Worm (Caenorhabditis elegans) whole organism, L4 larva: Measurements from ENCODE around the gene T24A6.7.
"Not testable (repeated sequence)": the region's sequence is repeated elsewhere in the genome, so short reads cannot be mapped to it uniquely, and the experiment has no call there.

Experiments
- F26F4.8 ChIP-seq: fragments of 200-800 bp; sonication (Bioruptor generic); conservative IDR thresholded peaks from 2 replicates; pipeline ENCODE4 v1.3.6; 2022; ENCODE audit warnings: missing genetic modification characterization, missing compliant biosample characterization
- Y5F2A.4 ChIP-seq: fragments of 200-800 bp; sonication (Bioruptor generic); optimal IDR thresholded peaks from 2 replicates; lab custom pipeline; 2018; ENCODE audit warnings: mild to moderate bottlenecking, missing genetic modification characterization, missing compliant biosample characterization
- ZK337.2 ChIP-seq: fragments of 200-800 bp; sonication (Bioruptor generic); IDR thresholded peaks from 2 replicates; pipeline ENCODE4 v1.3.6; 2022; ENCODE audit warnings: missing genetic modification reagents, missing genetic modification characterization, missing compliant biosample characterization
- aha-1 ChIP-seq: fragments of 150-350 bp; peaks from one replicate; lab custom pipeline; 2014; ENCODE audit warnings: missing biosample characterization, missing genetic modification characterization
- aly-2 ChIP-seq: sonication (generic microtip); optimal IDR thresholded peaks from 2 replicates; lab custom pipeline; 2018; ENCODE audit warnings: missing biosample characterization, missing genetic modification characterization
- ama-1 ChIP-seq: fragments of 150-350 bp; optimal IDR thresholded peaks from 2 replicates; lab custom pipeline; 2014; ENCODE audit warnings: inconsistent platforms, mixed read lengths
- cey-2 ChIP-seq: sonication (generic microtip); optimal IDR thresholded peaks from 3 replicates; lab custom pipeline; 2017; ENCODE audit warnings: missing genetic modification characterization, mild to moderate bottlenecking, missing compliant biosample characterization, antibody characterized with exemption, borderline replicate concordance; ENCODE audit not compliant: insufficient read depth
- dmd-6 ChIP-seq: fragments of 200-800 bp; sonication (Bioruptor generic); IDR thresholded peaks from 2 replicates; pipeline ENCODE4 v1.3.6; 2022; ENCODE audit warnings: missing genetic modification reagents, missing genetic modification characterization, missing compliant biosample characterization
- dmd-8 ChIP-seq: fragments of 200-800 bp; sonication (Bioruptor generic); IDR thresholded peaks from 2 replicates; pipeline ENCODE4 v1.3.6; 2022; ENCODE audit warnings: missing genetic modification characterization, missing compliant biosample characterization
- fkh-10 ChIP-seq: fragments of 150-350 bp; optimal IDR thresholded peaks from 2 replicates; lab custom pipeline; 2014; ENCODE audit warnings: missing biosample characterization, missing genetic modification reagents, missing genetic modification characterization
- gei-8 ChIP-seq: fragments of 200-800 bp; sonication (Bioruptor generic); optimal IDR thresholded peaks from 2 replicates; lab custom pipeline; 2018; ENCODE audit warnings: mild to moderate bottlenecking, missing genetic modification characterization, missing compliant biosample characterization
- hlh-11 ChIP-seq: fragments of 200-800 bp; sonication (Bioruptor generic); optimal IDR thresholded peaks from 2 replicates; lab custom pipeline; 2018; ENCODE audit warnings: mild to moderate bottlenecking, missing genetic modification characterization, missing compliant biosample characterization
- hlh-30 ChIP-seq: sonication (generic microtip); optimal IDR thresholded peaks from 2 replicates; lab custom pipeline; 2017; ENCODE audit warnings: antibody characterized with exemption, mild to moderate bottlenecking, missing genetic modification characterization, missing compliant biosample characterization; ENCODE audit not compliant: insufficient read depth
- hmg-1.1 ChIP-seq: fragments of 200-800 bp; sonication (Bioruptor generic); IDR thresholded peaks from 2 replicates; pipeline ENCODE4 v1.3.6; 2022; ENCODE audit warnings: missing genetic modification reagents, missing genetic modification characterization, missing compliant biosample characterization
- jun-1 ChIP-seq: fragments of 150-350 bp; optimal IDR thresholded peaks from 2 replicates; lab custom pipeline; 2014; ENCODE audit warnings: missing biosample characterization, missing genetic modification reagents, missing genetic modification characterization
- lir-3 ChIP-seq: sonication (generic microtip); optimal IDR thresholded peaks from 2 replicates; lab custom pipeline; 2016; ENCODE audit warnings: mild to moderate bottlenecking, missing genetic modification characterization, missing compliant biosample characterization
- madf-9 ChIP-seq: fragments of 200-800 bp; sonication (Bioruptor generic); conservative IDR thresholded peaks from 2 replicates; pipeline ENCODE4 v1.3.6; 2022; ENCODE audit warnings: missing genetic modification reagents, missing genetic modification characterization, missing compliant biosample characterization
- mxl-3 ChIP-seq: fragments of 200-800 bp; sonication (Bioruptor generic); optimal IDR thresholded peaks from 2 replicates; lab custom pipeline; 2018; ENCODE audit warnings: mild to moderate bottlenecking, missing genetic modification characterization, missing compliant biosample characterization
- nhr-111 ChIP-seq: fragments of 200-800 bp; sonication (Bioruptor generic); optimal IDR thresholded peaks from 2 replicates; lab custom pipeline; 2018; ENCODE audit warnings: mild to moderate bottlenecking, missing genetic modification characterization, missing compliant biosample characterization
- nhr-237 ChIP-seq: sonication (generic microtip); optimal IDR thresholded peaks from 2 replicates; lab custom pipeline; 2017; ENCODE audit warnings: missing biosample characterization, missing genetic modification characterization
- nhr-41 ChIP-seq: fragments of 200-800 bp; sonication (Bioruptor generic); IDR thresholded peaks from 2 replicates; pipeline ENCODE4 v1.3.6; 2022; ENCODE audit warnings: missing genetic modification reagents, missing genetic modification characterization, missing compliant biosample characterization
- nhr-48 ChIP-seq: sonication (generic microtip); optimal IDR thresholded peaks from 2 replicates; lab custom pipeline; 2016; ENCODE audit warnings: mild to moderate bottlenecking, missing genetic modification characterization, missing compliant biosample characterization
- nhr-76 ChIP-seq: fragments of 150-350 bp; optimal IDR thresholded peaks from 2 replicates; lab custom pipeline; 2014; ENCODE audit warnings: missing biosample characterization, missing genetic modification characterization
- nhr-77 ChIP-seq: fragments of 150-350 bp; optimal IDR thresholded peaks from 2 replicates; lab custom pipeline; 2014; ENCODE audit warnings: missing biosample characterization, missing genetic modification characterization
- php-3 ChIP-seq: fragments of 200-800 bp; sonication (Bioruptor generic); IDR thresholded peaks from 2 replicates; pipeline ENCODE4 v1.3.6; 2022; ENCODE audit warnings: missing genetic modification reagents, missing genetic modification characterization, missing compliant biosample characterization
- pqm-1 ChIP-seq: sonication (generic microtip); optimal IDR thresholded peaks from 2 replicates; lab custom pipeline; 2017; ENCODE audit warnings: missing biosample characterization, missing genetic modification characterization
- set-16 ChIP-seq: fragments of 200-800 bp; sonication (Bioruptor generic); IDR thresholded peaks from 2 replicates; pipeline ENCODE4 v1.3.6; 2022; ENCODE audit warnings: missing genetic modification reagents, missing genetic modification characterization, missing compliant biosample characterization
- snpc-1.2 ChIP-seq: fragments of 200-800 bp; sonication (Bioruptor generic); IDR thresholded peaks from 2 replicates; pipeline ENCODE4 v1.3.6; 2022; ENCODE audit warnings: missing genetic modification reagents, missing genetic modification characterization, missing compliant biosample characterization
- snpc-4 ChIP-seq: fragments of 150-350 bp; optimal IDR thresholded peaks from 2 replicates; lab custom pipeline; 2014; ENCODE audit warnings: missing biosample characterization, missing genetic modification characterization
- tag-97 ChIP-seq: fragments of 200-800 bp; sonication (Bioruptor generic); IDR thresholded peaks from 2 replicates; pipeline ENCODE4 v1.3.6; 2022; ENCODE audit warnings: missing genetic modification characterization, missing compliant biosample characterization
- tra-1 ChIP-seq: fragments of 200-800 bp; sonication (Bioruptor generic); IDR thresholded peaks from 2 replicates; pipeline ENCODE4 v1.3.6; 2022; ENCODE audit warnings: missing genetic modification reagents, missing genetic modification characterization, missing compliant biosample characterization
- unc-62 ChIP-seq, 3 experiments: fragments of 150-350 bp in 1 of 3; sonication (generic microtip); optimal IDR thresholded peaks in 2 of 3; peaks in 1 of 3; 1 replicate in 1 of 3; 2 replicates in 2 of 3; lab custom pipeline; 2014 to 2017; ENCODE audit warnings: missing biosample characterization in 3 of 3, missing genetic modification characterization in 3 of 3, missing genetic modification reagents in 3 of 3, missing genotype in 1 of 3
- ztf-7 ChIP-seq: fragments of 150-350 bp; optimal IDR thresholded peaks from 2 replicates; lab custom pipeline; 2014; ENCODE audit warnings: missing biosample characterization, missing genetic modification characterization

Gene T24A6.7

DNA sequence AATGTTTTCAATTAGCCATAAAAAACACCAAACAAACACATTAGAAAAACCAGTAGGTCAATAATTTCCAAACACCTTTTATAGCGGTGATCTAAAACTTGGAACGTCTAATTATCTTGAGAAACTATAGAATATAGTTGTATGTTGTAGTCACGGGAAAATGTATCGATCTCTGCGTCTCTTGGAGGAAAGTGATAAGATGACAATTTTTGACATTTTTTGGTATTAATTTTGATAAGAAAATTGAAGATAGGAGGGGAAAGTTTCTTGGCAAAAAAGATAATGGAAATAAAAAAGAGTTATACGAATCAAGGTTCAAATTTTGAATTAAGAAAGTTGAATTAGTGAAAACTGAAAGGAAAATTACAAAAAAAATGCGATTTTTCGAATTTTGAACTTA lies 19.3 kb upstream of the T24A6.7 start (continued):
- peak; percentile 77 for TF ChIP-seq hlh-11 (tag; lab: Kevin White, UChicago)
- TF ChIP-seq php-3 (GFP tag; lab: Robert Waterston, UW) = peak; percentile 79; the same call in 1 of the 2 replicates
- TF ChIP-seq ZK337.2 = no peak
- TF ChIP-seq fkh-10 (GFP tag; lab: Kevin White, UChicago) = no peak
- TF ChIP-seq hmg-1.1 = no peak
- no peak for TF ChIP-seq ztf-7 (tag; lab: Kevin White, UChicago)
- TF ChIP-seq gei-8 (GFP tag; lab: Kevin White, UChicago) = no peak
- peak; percentile 78 for TF ChIP-seq nhr-77 (tag; lab: Kevin White, UChicago)
- TF ChIP-seq tra-1 (GFP tag; lab: Robert Waterston, UW) = peak; percentile 60; the same call in 1 of the 2 replicates
- TF ChIP-seq dmd-8 = no peak
- no peak for TF ChIP-seq mxl-3 (GFP tag; lab: Kevin White, UChicago)
- TF ChIP-seq snpc-4 (tag; lab: Kevin White, UChicago) = no peak
- no peak for TF ChIP-seq cey-2 (tag; lab: Kevin White, UChicago)
- no peak for TF ChIP-seq lir-3 (tag; lab: Kevin White, UChicago)
- TF ChIP-seq nhr-76 (tag; lab: Kevin White, UChicago) = no peak
- no peak for TF ChIP-seq Y5F2A.4 (GFP tag; lab: Kevin White, UChicago)
- TF ChIP-seq dmd-6 (GFP tag; lab: Robert Waterston, UW) = peak; percentile 98
- no peak for TF ChIP-seq jun-1 (tag; lab: Kevin White, UChicago)
- 0 out of 2 replicates have a peak, but pooled peaks have one; percentile 22 for TF ChIP-seq nhr-41
- TF ChIP-seq pqm-1 (tag; lab: Kevin White, UChicago) = peak; percentile 78
- no peak for TF ChIP-seq nhr-237

DNA sequence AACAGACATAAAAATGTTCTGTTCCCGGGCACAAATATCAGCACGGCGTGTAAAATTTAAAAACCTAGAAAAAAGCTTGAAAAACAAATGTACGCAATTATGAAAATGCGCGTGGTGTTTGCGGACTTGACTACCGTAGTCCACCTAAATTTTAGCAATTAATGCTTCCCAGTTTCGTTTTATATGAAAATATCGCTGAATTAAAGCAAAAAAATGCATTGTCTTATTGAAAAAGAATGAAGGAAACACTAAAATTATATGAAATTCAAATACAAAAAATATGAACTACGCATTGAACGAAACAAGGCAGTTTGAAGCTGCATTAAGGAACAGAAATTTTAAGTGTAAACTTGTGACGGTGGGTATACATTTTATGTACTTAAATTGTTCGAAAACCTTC lies 18.8 kb upstream of the T24A6.7 start, which contains the start of gene ugt-64:
ugt-64 (minus strand) TSS at position 101 of the 400 bp plus-strand sequence.
- TF ChIP-seq cey-2 (tag; lab: Kevin White, UChicago); hlh-30 (tag; lab: Kevin White, UChicago); php-3 (GFP tag; lab: Robert Waterston, UW): not testable (repeated sequence)
- TF ChIP-seq, all 104 proteins: peak for 0; not testable (repeated sequence) for 104

DNA sequence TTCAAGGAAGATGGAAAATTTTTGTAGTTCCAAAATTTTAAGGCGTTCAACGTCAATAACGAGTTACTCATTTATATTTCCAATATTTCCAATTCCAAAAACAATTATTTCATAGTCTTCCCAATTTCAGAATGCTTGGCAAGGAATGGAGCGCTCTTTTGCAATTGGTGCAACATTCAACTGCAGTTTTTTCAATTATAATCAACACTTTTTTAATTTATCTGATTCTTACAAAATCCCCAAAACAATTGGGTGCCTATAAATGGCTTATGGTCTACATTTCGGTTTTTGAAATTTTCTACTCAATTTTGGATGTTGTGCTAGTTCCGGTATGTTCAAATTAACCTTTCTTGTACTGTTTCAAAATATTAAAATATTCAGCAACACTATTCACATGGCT lies 17.4 kb upstream of the T24A6.7 start, which contains the start of gene str-225:
str-225 (plus strand) TSS at position 132 of the 400 bp plus-strand sequence.
- TF ChIP-seq tag-97 (GFP tag; lab: Robert Waterston, UW) (no peak), nhr-48 (tag; lab: Kevin White, UChicago) (no peak), snpc-1.2 (GFP tag; lab: Robert Waterston, UW) (no peak), unc-62 (GFP tag; optimal IDR thresholded peaks at IDR 0.05 in 1 of 2; lab: Kevin White, UChicago) (peak in 1 of 2 experiments; percentile 93), unc-62 (tag; optimal IDR thresholded peaks at IDR 0.05; lab: Kevin White, UChicago) (no peak)

DNA sequence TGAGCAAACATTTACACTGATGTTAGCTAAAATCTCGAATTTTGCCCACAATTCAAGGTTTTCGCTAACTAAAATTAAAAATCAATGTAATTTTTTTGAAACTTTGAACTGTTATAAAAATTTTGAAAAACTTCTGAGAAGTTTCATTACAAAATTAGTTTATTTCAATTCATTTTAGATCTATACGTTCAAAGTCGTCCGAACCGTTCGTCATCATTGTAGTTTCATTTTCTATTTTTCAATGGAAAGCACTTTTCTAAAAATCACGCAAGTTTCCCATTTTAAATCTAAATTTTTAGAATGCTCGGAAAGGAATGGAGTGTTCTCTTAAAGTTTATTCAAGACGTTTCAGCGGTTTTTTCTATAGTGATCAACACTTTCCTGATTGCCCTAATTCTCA lies 15.2 kb upstream of the T24A6.7 start, which contains the start of gene str-228:
str-228 (plus strand) TSS at position 301 of the 400 bp plus-strand sequence.
- TF ChIP-seq aha-1 (tag; lab: Kevin White, UChicago) (peak; percentile 42), set-16 (no peak)

DNA sequence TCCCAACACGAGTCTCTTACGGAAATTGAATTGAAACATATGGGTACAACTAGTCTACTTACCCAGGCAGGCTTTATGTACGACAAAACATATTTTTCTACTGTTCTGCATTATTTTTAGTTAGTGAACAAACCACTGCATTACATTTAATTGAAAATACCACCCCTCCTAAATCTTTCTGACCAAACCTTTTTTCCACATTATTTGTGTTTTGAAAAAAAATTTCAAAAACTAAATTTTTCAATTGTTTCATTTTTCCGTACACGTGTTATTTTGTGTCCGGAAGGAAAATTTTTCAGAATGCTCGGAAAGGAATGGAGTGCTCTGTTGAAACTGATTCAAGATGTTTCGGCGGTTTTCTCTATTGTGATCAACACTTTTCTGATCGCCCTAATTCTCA lies 12.7 kb upstream of the T24A6.7 start, which contains the start of gene str-226:
str-226 (plus strand) TSS at position 301 of the 400 bp plus-strand sequence.
- TF ChIP-seq ama-1 = no peak
- TF ChIP-seq nhr-111 (GFP tag; lab: Kevin White, UChicago) = no peak
- TF ChIP-seq tag-97 (GFP tag; lab: Robert Waterston, UW) = no peak
- no peak for TF ChIP-seq madf-9 (GFP tag; lab: Robert Waterston, UW)
- no peak for TF ChIP-seq aly-2 (tag; lab: Kevin White, UChicago)
- TF ChIP-seq F26F4.8 = no peak
- TF ChIP-seq mxl-3 (GFP tag; lab: Kevin White, UChicago) = no peak
- no peak for TF ChIP-seq tra-1 (GFP tag; lab: Robert Waterston, UW)
- no peak for TF ChIP-seq unc-62 (GFP tag; optimal IDR thresholded peaks at IDR 0.05 in 1 of 2; lab: Kevin White, UChicago)
- no peak for TF ChIP-seq unc-62 (tag; optimal IDR thresholded peaks at IDR 0.05; lab: Kevin White, UChicago)
